Worm (Caenorhabditis elegans) whole organism, L4 larva: ENCODE data around the gene F40C5.2.

ENCODE experiments used
- F10B5.3 ChIP-seq: sonication (generic microtip); optimal IDR thresholded peaks from 2 replicates; lab custom pipeline; 2016; ENCODE audit warnings: mild to moderate bottlenecking, missing genetic modification characterization, missing compliant biosample characterization
- F26F4.8 ChIP-seq: fragments of 200-800 bp; sonication (Bioruptor generic); conservative IDR thresholded peaks from 2 replicates; pipeline ENCODE4 v1.3.6; 2022; ENCODE audit warnings: missing genetic modification characterization, missing compliant biosample characterization
- ZK546.5 ChIP-seq, 2 experiments: sonication (generic microtip); optimal IDR thresholded peaks; 2 replicates each; lab custom pipeline; 2017; ENCODE audit warnings: missing biosample characterization in 2 of 2, missing genetic modification characterization in 2 of 2
- aha-1 ChIP-seq: fragments of 150-350 bp; peaks from one replicate; lab custom pipeline; 2014; ENCODE audit warnings: missing biosample characterization, missing genetic modification characterization
- ama-1 ChIP-seq: fragments of 150-350 bp; optimal IDR thresholded peaks from 2 replicates; lab custom pipeline; 2014; ENCODE audit warnings: inconsistent platforms, mixed read lengths
- ceh-28 ChIP-seq: fragments of 150-350 bp; optimal IDR thresholded peaks from 2 replicates; lab custom pipeline; 2014; ENCODE audit warnings: missing biosample characterization, missing genetic modification reagents, missing genetic modification characterization
- ces-1 ChIP-seq: fragments of 150-350 bp; sonication (generic microtip); optimal IDR thresholded peaks from 4 replicates; lab custom pipeline; 2014; ENCODE audit warnings: missing biosample characterization, missing genetic modification reagents, missing genetic modification characterization
- cey-2 ChIP-seq: sonication (generic microtip); optimal IDR thresholded peaks from 3 replicates; lab custom pipeline; 2017; ENCODE audit warnings: missing genetic modification characterization, mild to moderate bottlenecking, missing compliant biosample characterization, antibody characterized with exemption, borderline replicate concordance; ENCODE audit not compliant: insufficient read depth
- daf-19 ChIP-seq: fragments of 200-800 bp; sonication (Bioruptor generic); conservative IDR thresholded peaks from 2 replicates; pipeline ENCODE4 v1.3.6; 2022; ENCODE audit warnings: missing genetic modification characterization, missing compliant biosample characterization
- daf-8 ChIP-seq: fragments of 200-800 bp; sonication (Bioruptor generic); IDR thresholded peaks from 2 replicates; pipeline ENCODE4 v1.3.6; 2022; ENCODE audit warnings: missing genetic modification characterization, missing compliant biosample characterization
- dmd-8 ChIP-seq: fragments of 200-800 bp; sonication (Bioruptor generic); IDR thresholded peaks from 2 replicates; pipeline ENCODE4 v1.3.6; 2022; ENCODE audit warnings: missing genetic modification characterization, missing compliant biosample characterization
- dmd-9 ChIP-seq: fragments of 200-800 bp; sonication (Bioruptor generic); IDR thresholded peaks from 2 replicates; pipeline ENCODE4 v1.3.6; 2022; ENCODE audit warnings: missing genetic modification reagents, missing genetic modification characterization, missing compliant biosample characterization
- dpl-1 ChIP-seq: fragments of 150-350 bp; optimal IDR thresholded peaks from 2 replicates; lab custom pipeline; 2014; ENCODE audit warnings: missing biosample characterization, missing genetic modification reagents, missing genetic modification characterization
- duxl-1 ChIP-seq: sonication (generic microtip); optimal IDR thresholded peaks from 2 replicates; lab custom pipeline; 2016; ENCODE audit warnings: mild to moderate bottlenecking, missing genetic modification characterization, moderate library complexity, missing compliant biosample characterization; ENCODE audit not compliant: poor library complexity
- egl-43 ChIP-seq: fragments of 200-800 bp; sonication (Bioruptor generic); IDR thresholded peaks from 2 replicates; pipeline ENCODE4 v1.3.6; 2022; ENCODE audit warnings: missing genetic modification reagents, missing genetic modification characterization, missing compliant biosample characterization
- fkh-10 ChIP-seq: fragments of 150-350 bp; optimal IDR thresholded peaks from 2 replicates; lab custom pipeline; 2014; ENCODE audit warnings: missing biosample characterization, missing genetic modification reagents, missing genetic modification characterization
- gei-8 ChIP-seq: fragments of 200-800 bp; sonication (Bioruptor generic); optimal IDR thresholded peaks from 2 replicates; lab custom pipeline; 2018; ENCODE audit warnings: mild to moderate bottlenecking, missing genetic modification characterization, missing compliant biosample characterization
- hlh-11 ChIP-seq: fragments of 200-800 bp; sonication (Bioruptor generic); optimal IDR thresholded peaks from 2 replicates; lab custom pipeline; 2018; ENCODE audit warnings: mild to moderate bottlenecking, missing genetic modification characterization, missing compliant biosample characterization
- hlh-30 ChIP-seq: sonication (generic microtip); optimal IDR thresholded peaks from 2 replicates; lab custom pipeline; 2017; ENCODE audit warnings: antibody characterized with exemption, mild to moderate bottlenecking, missing genetic modification characterization, missing compliant biosample characterization; ENCODE audit not compliant: insufficient read depth
- lin-39 ChIP-seq: fragments of 150-350 bp; optimal IDR thresholded peaks from 2 replicates; lab custom pipeline; 2014; ENCODE audit warnings: missing biosample characterization, missing genetic modification reagents, missing genetic modification characterization
- lsy-2 ChIP-seq, 2 experiments: fragments of 150-350 bp in 1 of 2; sonication (generic microtip) in 1 of 2; optimal IDR thresholded peaks; 2 replicates each; lab custom pipeline; 2014 to 2017; ENCODE audit warnings: missing biosample characterization in 2 of 2, missing genetic modification characterization in 2 of 2
- mdt-29 ChIP-seq: fragments of 200-800 bp; sonication (Bioruptor generic); IDR thresholded peaks from 2 replicates; pipeline ENCODE4 v1.3.6; 2022; ENCODE audit warnings: missing genetic modification reagents, missing genetic modification characterization, missing compliant biosample characterization
- mep-1 ChIP-seq: fragments of 150-350 bp; sonication (generic microtip); optimal IDR thresholded peaks from 3 replicates; lab custom pipeline; 2014; ENCODE audit warnings: missing biosample characterization, missing genetic modification characterization
- nhr-10 ChIP-seq: fragments of 150-350 bp; optimal IDR thresholded peaks from 2 replicates; lab custom pipeline; 2014; ENCODE audit warnings: missing biosample characterization, missing genetic modification characterization
- nhr-41 ChIP-seq: fragments of 200-800 bp; sonication (Bioruptor generic); IDR thresholded peaks from 2 replicates; pipeline ENCODE4 v1.3.6; 2022; ENCODE audit warnings: missing genetic modification reagents, missing genetic modification characterization, missing compliant biosample characterization
- nhr-6 ChIP-seq: fragments of 150-350 bp; optimal IDR thresholded peaks from 2 replicates; lab custom pipeline; 2014; ENCODE audit warnings: missing biosample characterization, missing genetic modification characterization
- nhr-76 ChIP-seq: fragments of 150-350 bp; optimal IDR thresholded peaks from 2 replicates; lab custom pipeline; 2014; ENCODE audit warnings: missing biosample characterization, missing genetic modification characterization
- nhr-77 ChIP-seq: fragments of 150-350 bp; optimal IDR thresholded peaks from 2 replicates; lab custom pipeline; 2014; ENCODE audit warnings: missing biosample characterization, missing genetic modification characterization
- php-3 ChIP-seq: fragments of 200-800 bp; sonication (Bioruptor generic); IDR thresholded peaks from 2 replicates; pipeline ENCODE4 v1.3.6; 2022; ENCODE audit warnings: missing genetic modification reagents, missing genetic modification characterization, missing compliant biosample characterization
- pqm-1 ChIP-seq: sonication (generic microtip); optimal IDR thresholded peaks from 2 replicates; lab custom pipeline; 2017; ENCODE audit warnings: missing biosample characterization, missing genetic modification characterization
- rbr-2 ChIP-seq: sonication (generic microtip); optimal IDR thresholded peaks from 2 replicates; lab custom pipeline; 2016; ENCODE audit warnings: missing genotype, missing genetic modification characterization, missing compliant biosample characterization
- saeg-2 ChIP-seq: fragments of 200-800 bp; sonication (Bioruptor generic); IDR thresholded peaks from 2 replicates; pipeline ENCODE4 v1.3.6; 2022; ENCODE audit warnings: missing genetic modification reagents, missing genetic modification characterization, missing compliant biosample characterization
- sdz-12 ChIP-seq: fragments of 200-800 bp; sonication (Bioruptor generic); optimal IDR thresholded peaks from 2 replicates; lab custom pipeline; 2018; ENCODE audit warnings: mild to moderate bottlenecking, missing genetic modification characterization, missing compliant biosample characterization
- set-16 ChIP-seq: fragments of 200-800 bp; sonication (Bioruptor generic); IDR thresholded peaks from 2 replicates; pipeline ENCODE4 v1.3.6; 2022; ENCODE audit warnings: missing genetic modification reagents, missing genetic modification characterization, missing compliant biosample characterization
- skn-1 ChIP-seq: fragments of 150-350 bp; optimal IDR thresholded peaks from 2 replicates; lab custom pipeline; 2014; ENCODE audit warnings: missing biosample characterization, missing genetic modification characterization
- spr-1 ChIP-seq: sonication (generic microtip); optimal IDR thresholded peaks from 2 replicates; lab custom pipeline; 2016; ENCODE audit warnings: mild to moderate bottlenecking, missing genetic modification characterization, missing compliant biosample characterization
- tra-1 ChIP-seq: fragments of 200-800 bp; sonication (Bioruptor generic); IDR thresholded peaks from 2 replicates; pipeline ENCODE4 v1.3.6; 2022; ENCODE audit warnings: missing genetic modification reagents, missing genetic modification characterization, missing compliant biosample characterization
- unc-62 ChIP-seq, 3 experiments: fragments of 150-350 bp in 1 of 3; sonication (generic microtip); optimal IDR thresholded peaks in 2 of 3; peaks in 1 of 3; 1 replicate in 1 of 3; 2 replicates in 2 of 3; lab custom pipeline; 2014 to 2017; ENCODE audit warnings: missing biosample characterization in 3 of 3, missing genetic modification characterization in 3 of 3, missing genetic modification reagents in 3 of 3, missing genotype in 1 of 3
- zag-1 ChIP-seq: fragments of 150-350 bp; optimal IDR thresholded peaks from 2 replicates; lab custom pipeline; 2014; ENCODE audit warnings: missing biosample characterization, missing genetic modification characterization
- zip-2 ChIP-seq: fragments of 150-350 bp; optimal IDR thresholded peaks from 2 replicates; lab custom pipeline; 2014; ENCODE audit warnings: missing biosample characterization, missing genetic modification characterization
- ztf-7 ChIP-seq: fragments of 150-350 bp; optimal IDR thresholded peaks from 2 replicates; lab custom pipeline; 2014; ENCODE audit warnings: missing biosample characterization, missing genetic modification characterization

F40C5.2 gene

ce11 chrV:3548798-3549197, 22.0 kb upstream of the F40C5.2 start, which contains the start of gene srw-130:
srw-130 (minus strand) TSS chrV:3548898.
- TF ChIP-seq nhr-41 (GFP tag; lab: Robert Waterston, UW) (no peak), ceh-28 (no peak), mdt-29 (GFP tag; lab: Robert Waterston, UW) (no peak), unc-62 (GFP tag; optimal IDR thresholded peaks at IDR 0.05 in 1 of 2; lab: Kevin White, UChicago) (no peak), unc-62 (tag; optimal IDR thresholded peaks at IDR 0.05; lab: Kevin White, UChicago) (no peak), ZK546.5 (tag; optimal IDR thresholded peaks at IDR 0.05; lab: Kevin White, UChicago) (no peak), pqm-1 (tag; lab: Kevin White, UChicago) (no peak), lin-39 (tag; lab: Kevin White, UChicago) (no peak), dpl-1 (GFP tag; lab: Kevin White, UChicago) (no peak), nhr-77 (tag; lab: Kevin White, UChicago) (no peak), sdz-12 (GFP tag; lab: Kevin White, UChicago) (no peak), mep-1 (tag; lab: Kevin White, UChicago) (no peak), duxl-1 (tag; lab: Kevin White, UChicago) (no peak), hlh-11 (tag; lab: Kevin White, UChicago) (no peak), hlh-30 (tag; lab: Kevin White, UChicago) (no peak), daf-8 (no peak), cey-2 (tag; lab: Kevin White, UChicago) (no peak), nhr-76 (tag; lab: Kevin White, UChicago) (no peak)

- TF ChIP-seq daf-19 (GFP tag; lab: Robert Waterston, UW) = no peak
- no peak for TF ChIP-seq F26F4.8 (GFP tag; lab: Robert Waterston, UW)
- no peak for TF ChIP-seq nhr-76 (tag; lab: Kevin White, UChicago)
- TF ChIP-seq nhr-6 (tag; lab: Kevin White, UChicago) = no peak
- TF ChIP-seq dmd-9 (GFP tag; lab: Robert Waterston, UW) = no peak
- TF ChIP-seq F10B5.3 (tag; lab: Kevin White, UChicago) = no peak
- TF ChIP-seq zag-1 (tag; lab: Kevin White, UChicago) = no peak
- TF ChIP-seq skn-1 (tag; lab: Kevin White, UChicago) = no peak
- no peak for TF ChIP-seq aha-1 (tag; lab: Kevin White, UChicago)
- TF ChIP-seq nhr-10 (tag; lab: Kevin White, UChicago) = no peak
- no peak for TF ChIP-seq ztf-7 (tag; lab: Kevin White, UChicago)
- TF ChIP-seq fkh-10 (GFP tag; lab: Kevin White, UChicago) = no peak
- TF ChIP-seq daf-8 = no peak
- no peak for TF ChIP-seq dmd-8 (GFP tag; lab: Robert Waterston, UW)
- no peak for TF ChIP-seq gei-8
- no peak for TF ChIP-seq ceh-28
- TF ChIP-seq zip-2 (tag; lab: Kevin White, UChicago) = no peak
- TF ChIP-seq ces-1 (GFP tag; lab: Kevin White, UChicago) = no peak
- TF ChIP-seq set-16 (GFP tag; lab: Robert Waterston, UW) = no peak
- no peak for TF ChIP-seq egl-43 (GFP tag; lab: Robert Waterston, UW)
These were observed 21.2 kb upstream of the F40C5.2 start, which contains the start of gene sri-21 for ce11 chrV:3549553-3549952. sri-21 (plus strand) TSS chrV:3549853.

ce11 chrV:3551765-3552164, 19.0 kb upstream of the F40C5.2 start, which contains the start of gene grl-28:
grl-28 (minus strand) TSS chrV:3551865.
- TF ChIP-seq hlh-11 (tag; lab: Kevin White, UChicago) (no peak), ceh-28 (no peak), saeg-2 (GFP tag; lab: Robert Waterston, UW) (no peak), tra-1 (GFP tag; lab: Robert Waterston, UW) (no peak), rbr-2 (tag; lab: Kevin White, UChicago) (no peak), lsy-2 (tag; optimal IDR thresholded peaks at IDR 0.05; lab: Kevin White, UChicago) (no peak), spr-1 (tag; lab: Kevin White, UChicago) (no peak), ama-1 (lab: Kevin White, UChicago) (no peak), php-3 (GFP tag; lab: Robert Waterston, UW) (no peak), F10B5.3 (tag; lab: Kevin White, UChicago) (no peak)
